Worm (Caenorhabditis elegans) whole organism, early embryonic: Measurements from ENCODE around the gene pmp-5.

Source experiments
- B0310.2 ChIP-seq: sonication (generic microtip); optimal IDR thresholded peaks from 2 replicates; lab custom pipeline; 2016; ENCODE audit warnings: mild to moderate bottlenecking, missing genetic modification characterization, missing compliant biosample characterization
- F13C5.2 ChIP-seq: sonication (generic microtip); optimal IDR thresholded peaks from 2 replicates; lab custom pipeline; 2017; ENCODE audit warnings: mild to moderate bottlenecking, missing genetic modification characterization, inconsistent platforms, missing compliant biosample characterization
- ama-1 ChIP-seq: fragments of 150-350 bp; optimal IDR thresholded peaks from 2 replicates; lab custom pipeline; 2014
- flt-1 ChIP-seq: fragments of 200-800 bp; sonication (Bioruptor generic); IDR thresholded peaks from 2 replicates; pipeline ENCODE4 v1.3.6; 2022; ENCODE audit warnings: missing genetic modification characterization, missing compliant biosample characterization
- hmbx-1 ChIP-seq: sonication (generic microtip); optimal IDR thresholded peaks from 2 replicates; lab custom pipeline; 2016; ENCODE audit warnings: mild to moderate bottlenecking, missing genetic modification characterization, missing compliant biosample characterization
- pes-1 ChIP-seq: fragments of 200-800 bp; sonication (Bioruptor generic); IDR thresholded peaks from 2 replicates; pipeline ENCODE4 v1.3.6; 2022; ENCODE audit warnings: missing genetic modification reagents, missing genetic modification characterization, missing compliant biosample characterization
- scrt-1 ChIP-seq: fragments of 200-800 bp; sonication (Bioruptor generic); IDR thresholded peaks from 2 replicates; pipeline ENCODE4 v1.3.6; 2022; ENCODE audit warnings: missing genetic modification characterization, missing compliant biosample characterization
- sea-1 ChIP-seq: fragments of 200-800 bp; sonication (Bioruptor generic); conservative IDR thresholded peaks from 2 replicates; pipeline ENCODE4 v1.3.6; 2022; ENCODE audit warnings: missing genetic modification characterization, missing compliant biosample characterization
- tbx-11 ChIP-seq: fragments of 200-800 bp; sonication (Bioruptor generic); IDR thresholded peaks from 2 replicates; pipeline ENCODE4 v1.3.6; 2022; ENCODE audit warnings: missing genetic modification characterization, missing compliant biosample characterization
- tbx-37 ChIP-seq: fragments of 200-800 bp; sonication (Bioruptor generic); conservative IDR thresholded peaks from 2 replicates; pipeline ENCODE4 v1.3.6; 2022; ENCODE audit warnings: missing genetic modification reagents, missing genetic modification characterization, missing compliant biosample characterization

ce11 chrV:6614968-6615367, 50.6 kb downstream of the pmp-5 start:
- TF ChIP-seq F13C5.2 (tag; lab: Kevin White, UChicago) = no peak
- no peak for TF ChIP-seq hmbx-1
- no peak for TF ChIP-seq flt-1 (GFP tag; lab: Robert Waterston, UW)
- TF ChIP-seq ama-1 (lab: Kevin White, UChicago) = no peak
- no peak for TF ChIP-seq B0310.2 (tag; lab: Kevin White, UChicago)
- TF ChIP-seq scrt-1 (GFP tag; lab: Robert Waterston, UW) = no peak
- TF ChIP-seq tbx-11 (GFP tag; lab: Robert Waterston, UW) = no peak
- no peak for TF ChIP-seq pes-1
- no peak for TF ChIP-seq sea-1 (GFP tag; lab: Robert Waterston, UW)
- TF ChIP-seq tbx-37 (GFP tag; lab: Robert Waterston, UW) = no peak
